Fruit fly (Drosophila melanogaster) whole organism, embryonic: ENCODE measurements around the gene CG12118.

ENCODE experiments used
- Antp ChIP-seq: fragments of 200-800 bp; sonication (Bioruptor generic); optimal IDR thresholded peaks from 3 replicates; lab custom pipeline; 2016; ENCODE audit warnings: missing biosample characterization, missing genetic modification characterization
- BEAF-32 ChIP-seq: fragments of 200-800 bp; sonication (Bioruptor generic); optimal IDR thresholded peaks from 3 replicates; lab custom pipeline; 2017; ENCODE audit warnings: missing biosample characterization, missing genetic modification characterization, mild to moderate bottlenecking, moderate library complexity, missing genetic modification reagents
- CG10543 ChIP-seq: fragments of 200-800 bp; sonication (Bioruptor generic); optimal IDR thresholded peaks from 3 replicates; lab custom pipeline; 2017; ENCODE audit warnings: missing biosample characterization, mild to moderate bottlenecking, missing genetic modification characterization, moderate library complexity
- CG11085 ChIP-seq: fragments of 200-800 bp; sonication (Bioruptor generic); IDR thresholded peaks from 2 replicates; pipeline ENCODE4 v1.3.6; 2022; ENCODE audit warnings: missing biosample characterization, missing genetic modification characterization
- CG11247 ChIP-seq: fragments of 200-800 bp; sonication (Bioruptor generic); IDR thresholded peaks from 2 replicates; pipeline ENCODE4 v1.3.6; 2022; ENCODE audit warnings: missing biosample characterization, missing genetic modification characterization
- CG12104 ChIP-seq: fragments of 200-800 bp; sonication (Bioruptor generic); optimal IDR thresholded peaks from 3 replicates; lab custom pipeline; 2016; ENCODE audit warnings: missing biosample characterization, missing genetic modification characterization
- CG13296 ChIP-seq: fragments of 200-800 bp; sonication (Bioruptor generic); optimal IDR thresholded peaks from 3 replicates; lab custom pipeline; 2018; ENCODE audit warnings: missing biosample characterization, mild to moderate bottlenecking, missing genetic modification characterization
- CG14710 ChIP-seq: fragments of 200-800 bp; sonication (Bioruptor generic); optimal IDR thresholded peaks from 3 replicates; lab custom pipeline; 2019; ENCODE audit warnings: missing biosample characterization, mild to moderate bottlenecking, missing genetic modification characterization, moderate library complexity
- CG14965 ChIP-seq: fragments of 200-800 bp; sonication (Bioruptor generic); optimal IDR thresholded peaks from 2 replicates; lab custom pipeline; 2016; ENCODE audit warnings: missing biosample characterization, missing genetic modification characterization, borderline replicate concordance
- CG15073 ChIP-seq: fragments of 200-800 bp; sonication (Bioruptor generic); optimal IDR thresholded peaks from 2 replicates; lab custom pipeline; 2016; ENCODE audit warnings: missing biosample characterization, missing genetic modification characterization
- CG17912 ChIP-seq: fragments of 200-800 bp; sonication (Bioruptor generic); optimal IDR thresholded peaks from 2 replicates; lab custom pipeline; 2018; ENCODE audit warnings: missing biosample characterization, mild to moderate bottlenecking, missing genetic modification characterization
- CG2120 ChIP-seq: fragments of 200-800 bp; sonication (Bioruptor generic); optimal IDR thresholded peaks from 3 replicates; lab custom pipeline; 2016; ENCODE audit warnings: missing biosample characterization, missing genetic modification characterization
- CG30403 ChIP-seq: fragments of 200-800 bp; sonication (Bioruptor generic); optimal IDR thresholded peaks from 3 replicates; lab custom pipeline; 2016; ENCODE audit warnings: missing biosample characterization, missing genetic modification characterization
- CG31388 ChIP-seq: fragments of 200-800 bp; sonication (Bioruptor generic); optimal IDR thresholded peaks from 2 replicates; lab custom pipeline; 2016; ENCODE audit warnings: missing biosample characterization, missing genetic modification characterization
- CG32532 ChIP-seq: fragments of 200-800 bp; sonication (Bioruptor generic); IDR thresholded peaks from 2 replicates; pipeline ENCODE4 v1.3.6; 2022; ENCODE audit warnings: missing biosample characterization, missing genetic modification characterization
- CG32767 ChIP-seq: fragments of 200-800 bp; sonication (Bioruptor generic); IDR thresholded peaks from 2 replicates; pipeline ENCODE4 v1.3.6; 2022; ENCODE audit warnings: missing biosample characterization, missing genetic modification characterization
- CG34224 ChIP-seq: fragments of 200-800 bp; sonication (Bioruptor generic); IDR thresholded peaks from 3 replicates; pipeline ENCODE4 v1.3.6; 2022; ENCODE audit warnings: missing biosample characterization, missing genetic modification characterization; ENCODE audit not compliant: partially characterized antibody
- CG34422 ChIP-seq: fragments of 200-800 bp; sonication (Bioruptor generic); IDR thresholded peaks from 3 replicates; pipeline ENCODE4 v1.3.6; 2022; ENCODE audit warnings: missing biosample characterization, missing genetic modification characterization
- CG42726 ChIP-seq: fragments of 200-800 bp; sonication (Bioruptor generic); IDR thresholded peaks from 2 replicates; pipeline ENCODE4 v1.3.6; 2022; ENCODE audit warnings: missing biosample characterization, missing genetic modification characterization; ENCODE audit not compliant: partially characterized antibody
- CG4404 ChIP-seq: fragments of 200-800 bp; sonication (Bioruptor generic); IDR thresholded peaks from 2 replicates; pipeline ENCODE4 v1.3.6; 2022; ENCODE audit warnings: missing biosample characterization, missing genetic modification characterization
- CG7786 ChIP-seq: fragments of 200-800 bp; sonication (Bioruptor generic); optimal IDR thresholded peaks from 2 replicates; lab custom pipeline; 2016; ENCODE audit warnings: missing biosample characterization, missing genetic modification characterization
- CG8765 ChIP-seq: fragments of 200-800 bp; sonication (Bioruptor generic); IDR thresholded peaks from 2 replicates; pipeline ENCODE4 v1.3.6; 2022; ENCODE audit warnings: missing biosample characterization, missing genetic modification characterization
- CG9437 ChIP-seq: fragments of 200-800 bp; sonication (Bioruptor generic); optimal IDR thresholded peaks from 2 replicates; lab custom pipeline; 2018; ENCODE audit warnings: missing biosample characterization, mild to moderate bottlenecking, missing genetic modification characterization
- D ChIP-seq, 2 experiments: fragments of 200-800 bp in 1 of 2; fragments of >200 bp in 1 of 2; sonication (Bioruptor generic) in 1 of 2; optimal IDR thresholded peaks; 2 replicates in 1 of 2; 3 replicates in 1 of 2; lab custom pipeline; 2017; ENCODE audit warnings: mild to moderate bottlenecking in 1 of 2, missing biosample characterization in 1 of 2, missing genetic modification characterization in 1 of 2, missing genetic modification reagents in 1 of 2
- Drgx ChIP-seq: fragments of 200-800 bp; sonication (Bioruptor generic); IDR thresholded peaks from 2 replicates; pipeline ENCODE4 v1.3.6; 2022; ENCODE audit warnings: missing biosample characterization, missing genetic modification characterization
- H15 ChIP-seq: fragments of 200-800 bp; sonication (Bioruptor generic); IDR thresholded peaks from 3 replicates; pipeline ENCODE4 v1.3.6; 2022; ENCODE audit warnings: missing biosample characterization, missing genetic modification characterization
- MBD-R2 ChIP-seq: fragments of 200-800 bp; sonication (Bioruptor generic); IDR thresholded peaks from 2 replicates; pipeline ENCODE4 v1.3.6; 2022; ENCODE audit warnings: missing biosample characterization, missing genetic modification characterization
- NfI ChIP-seq: fragments of 200-800 bp; sonication (Bioruptor generic); optimal IDR thresholded peaks from 3 replicates; lab custom pipeline; 2018; ENCODE audit warnings: missing biosample characterization, mild to moderate bottlenecking, missing genetic modification characterization, moderate library complexity
- Oli ChIP-seq: fragments of 200-800 bp; sonication (Bioruptor generic); optimal IDR thresholded peaks from 2 replicates; lab custom pipeline; 2018; ENCODE audit warnings: missing biosample characterization, mild to moderate bottlenecking, missing genetic modification characterization, moderate library complexity
- Side ChIP-seq: fragments of 200-800 bp; sonication (Bioruptor generic); optimal IDR thresholded peaks from 2 replicates; lab custom pipeline; 2016; ENCODE audit warnings: missing biosample characterization, missing genetic modification characterization
- Trl ChIP-seq, 3 experiments: fragments of >200 bp in 2 of 3; fragments of 200-800 bp in 1 of 3; sonication (Bioruptor generic) in 1 of 3; optimal IDR thresholded peaks; 2 replicates in 1 of 3; 3 replicates in 2 of 3; lab custom pipeline; 2016 to 2017; ENCODE audit warnings: missing biosample characterization in 1 of 3, missing genetic modification characterization in 1 of 3
- Xrp1 ChIP-seq: fragments of 200-800 bp; sonication (Bioruptor generic); IDR thresholded peaks from 2 replicates; pipeline ENCODE4 v1.3.6; 2022; ENCODE audit warnings: missing biosample characterization, missing genetic modification characterization
- ash1 ChIP-seq: fragments of 200-800 bp; sonication (Bioruptor generic); optimal IDR thresholded peaks from 2 replicates; lab custom pipeline; 2018; ENCODE audit warnings: missing biosample characterization, mild to moderate bottlenecking, missing genetic modification characterization
- bab2 ChIP-seq: fragments of 200-800 bp; sonication (Bioruptor generic); optimal IDR thresholded peaks from 2 replicates; lab custom pipeline; 2016; ENCODE audit warnings: missing biosample characterization, missing genetic modification characterization
- bbx ChIP-seq: fragments of 200-800 bp; sonication (Bioruptor generic); IDR thresholded peaks from 2 replicates; pipeline ENCODE4 v1.3.6; 2022; ENCODE audit warnings: missing biosample characterization, missing genetic modification characterization; ENCODE audit not compliant: partially characterized antibody
- crc ChIP-seq: fragments of 200-800 bp; sonication (Bioruptor generic); optimal IDR thresholded peaks from 2 replicates; lab custom pipeline; 2016; ENCODE audit warnings: missing biosample characterization, missing genetic modification characterization
- crp ChIP-seq, 2 experiments: fragments of 200-800 bp; sonication (Bioruptor generic); optimal IDR thresholded peaks; 2 replicates in 1 of 2; 3 replicates in 1 of 2; lab custom pipeline; 2017; ENCODE audit warnings: missing biosample characterization in 2 of 2, missing genetic modification characterization in 2 of 2, mild to moderate bottlenecking in 1 of 2, moderate library complexity in 1 of 2
- eyg ChIP-seq: fragments of 200-800 bp; sonication (Bioruptor generic); optimal IDR thresholded peaks from 3 replicates; lab custom pipeline; 2016; ENCODE audit warnings: missing biosample characterization, missing genetic modification characterization
- hkb ChIP-seq, 2 experiments: fragments of 200-800 bp in 1 of 2; fragments of >200 bp in 1 of 2; sonication (Bioruptor generic) in 1 of 2; IDR thresholded peaks in 1 of 2; optimal IDR thresholded peaks in 1 of 2; 2 replicates each; pipeline versions ENCODE4 v1.3.6 to Lab custom; 2017 to 2022; ENCODE audit warnings: missing biosample characterization in 1 of 2, missing genetic modification characterization in 1 of 2
- kah ChIP-seq: fragments of 200-800 bp; sonication (Bioruptor generic); optimal IDR thresholded peaks from 2 replicates; lab custom pipeline; 2018; ENCODE audit warnings: missing biosample characterization, mild to moderate bottlenecking, missing genetic modification characterization
- otp ChIP-seq: fragments of 200-800 bp; sonication (Bioruptor generic); IDR thresholded peaks from 3 replicates; pipeline ENCODE4, ENCODE4 v1.3.6; 2022; ENCODE audit warnings: missing biosample characterization, missing genetic modification characterization
- pho ChIP-seq: fragments of 200-800 bp; sonication (Bioruptor generic); optimal IDR thresholded peaks from 2 replicates; lab custom pipeline; 2016; ENCODE audit warnings: missing biosample characterization, missing genetic modification characterization
- row ChIP-seq: fragments of 200-800 bp; sonication (Bioruptor generic); IDR thresholded peaks from 3 replicates; pipeline ENCODE4 v1.3.6; 2022; ENCODE audit warnings: missing biosample characterization, missing genetic modification characterization
- sens-2 ChIP-seq: fragments of 200-800 bp; sonication (Bioruptor generic); IDR thresholded peaks from 2 replicates; pipeline ENCODE4 v1.3.6; 2022; ENCODE audit warnings: missing biosample characterization, missing genetic modification characterization
- seq ChIP-seq: fragments of 200-800 bp; sonication (Bioruptor generic); IDR thresholded peaks from 2 replicates; pipeline ENCODE4 v1.3.6; 2022; ENCODE audit warnings: missing biosample characterization, missing genetic modification characterization
- so ChIP-seq: fragments of 200-800 bp; sonication (Bioruptor generic); IDR thresholded peaks from 3 replicates; pipeline ENCODE4 v1.3.6; 2022; ENCODE audit warnings: missing biosample characterization, missing genetic modification characterization
- tna ChIP-seq: fragments of 200-800 bp; sonication (Bioruptor generic); IDR thresholded peaks from 2 replicates; pipeline ENCODE4 v1.3.6; 2022; ENCODE audit warnings: missing biosample characterization, missing genetic modification characterization; ENCODE audit not compliant: partially characterized antibody
- vvl ChIP-seq: fragments of 200-800 bp; sonication (Bioruptor generic); IDR thresholded peaks from 2 replicates; pipeline ENCODE4 v1.3.6; 2022; ENCODE audit warnings: missing biosample characterization, missing genetic modification characterization

The CG12118 gene

dm6 chrX:9243417-9243884 lies 47.2 kb upstream of the CG12118 start, which contains the start of the genes mxc and Larp7 (continued):
- TF ChIP-seq row (peak; percentile 91), CG11085 (GFP tag; lab: Robert Waterston, UW) (0 out of 2 replicates have a peak, but pooled peaks have one; percentile 34), eyg (GFP tag; lab: Kevin White, UChicago) (peak; percentile 39), NfI (GFP tag; lab: Kevin White, UChicago) (peak; percentile 60), CG2120 (GFP tag; lab: Kevin White, UChicago) (peak; percentile 82), bbx (peak; percentile 62), CG14710 (peak; percentile 80), MBD-R2 (GFP tag; lab: Robert Waterston, UW) (peak; percentile 80), CG15073 (GFP tag; lab: Kevin White, UChicago) (no peak), Xrp1 (GFP tag; lab: Robert Waterston, UW) (no peak; the same call in 1 of the 2 replicates), CG32532 (peak; percentile 64; the same call in 1 of the 2 replicates), otp (GFP tag; lab: Robert Waterston, UW) (no peak), CG17912 (GFP tag; lab: Kevin White, UChicago) (peak; percentile 4), CG42726 (GFP tag; lab: Robert Waterston, UW) (no peak), CG11247 (GFP tag; lab: Robert Waterston, UW) (0 out of 2 replicates have a peak, but pooled peaks have one; percentile 20), BEAF-32 (GFP tag; lab: Kevin White, UChicago) (peak; percentile 94), CG14965 (GFP tag; lab: Kevin White, UChicago) (no peak), CG10543 (GFP tag; lab: Kevin White, UChicago) (peak; percentile 54), CG34224 (GFP tag; lab: Robert Waterston, UW) (peak; percentile 83), sens-2 (GFP tag; lab: Robert Waterston, UW) (no peak), CG7786 (peak; percentile 79), pho (GFP tag; lab: Kevin White, UChicago) (peak; percentile 70), CG13296 (GFP tag; lab: Kevin White, UChicago) (no peak), CG34422 (GFP tag; lab: Robert Waterston, UW) (no peak), CG4404 (GFP tag; lab: Robert Waterston, UW) (peak; percentile 68), so (GFP tag; lab: Robert Waterston, UW) (no peak), ash1 (GFP tag; lab: Kevin White, UChicago) (no peak), CG30403 (peak; percentile 72), tna (peak; percentile 62; the same call in 1 of the 2 replicates), bab2 (GFP tag; lab: Kevin White, UChicago) (peak; percentile 59), Trl (optimal IDR thresholded peaks at IDR 0.05; lab: Kevin White, UChicago) (no peak), Trl (GFP tag; optimal IDR thresholded peaks at IDR 0.05; lab: Kevin White, UChicago) (peak; percentile 75), CG12104 (GFP tag; lab: Kevin White, UChicago) (peak; percentile 35), vvl (GFP tag; lab: Robert Waterston, UW) (peak; percentile 21; the same call in 1 of the 2 replicates), crc (GFP tag; lab: Kevin White, UChicago) (no peak), CG32767 (GFP tag; lab: Robert Waterston, UW) (no peak), kah (GFP tag; lab: Kevin White, UChicago) (no peak), Antp (GFP tag; lab: Kevin White, UChicago) (peak; percentile 67), CG8765 (GFP tag; lab: Robert Waterston, UW) (no peak), crp (GFP tag; optimal IDR thresholded peaks at IDR 0.05; lab: Kevin White, UChicago) (peak in 1 of 2 experiments; percentile 57), Side (GFP tag; lab: Kevin White, UChicago) (peak; percentile 61), CG9437 (GFP tag; lab: Kevin White, UChicago) (peak; percentile 44), Oli (tag; lab: Kevin White, UChicago) (peak; percentile 44), CG31388 (GFP tag; lab: Kevin White, UChicago) (no peak), Drgx (GFP tag; lab: Robert Waterston, UW) (no peak), H15 (GFP tag; lab: Robert Waterston, UW) (no peak), seq (GFP tag; lab: Robert Waterston, UW) (no peak), hkb (optimal IDR thresholded peaks at IDR 0.05; lab: Kevin White, UChicago) (peak; percentile 84), hkb (GFP tag; IDR thresholded peaks at IDR 0.05; lab: Robert Waterston, UW) (no peak; the same call in 1 of the 2 replicates), D (optimal IDR thresholded peaks at IDR 0.05; lab: Kevin White, UChicago) (no peak), D (GFP tag; optimal IDR thresholded peaks at IDR 0.05; lab: Kevin White, UChicago) (no peak)
